Fruit fly (Drosophila melanogaster) whole organism, adult: ENCODE measurements around the gene CG6695.

Experiments used
- CG11617 ChIP-seq: fragments of 200-800 bp; sonication (Bioruptor generic); optimal IDR thresholded peaks from 2 replicates; lab custom pipeline; 2017; ENCODE audit warnings: mild to moderate bottlenecking, missing biosample characterization, missing genetic modification reagents, missing genetic modification characterization
- CG12768 ChIP-seq: fragments of 200-800 bp; sonication (Bioruptor generic); optimal IDR thresholded peaks from 2 replicates; lab custom pipeline; 2017; ENCODE audit warnings: missing biosample characterization, missing genetic modification characterization, mild to moderate bottlenecking, moderate library complexity, missing genetic modification reagents
- CG14711 ChIP-seq: fragments of 200-800 bp; sonication (Bioruptor generic); optimal IDR thresholded peaks from 2 replicates; lab custom pipeline; 2018; ENCODE audit warnings: missing biosample characterization, mild to moderate bottlenecking, missing genetic modification characterization, moderate library complexity
- CG1620 ChIP-seq: fragments of 200-800 bp; sonication (Bioruptor generic); optimal IDR thresholded peaks from 2 replicates; lab custom pipeline; 2016; ENCODE audit warnings: missing biosample characterization, missing genetic modification characterization
- CG33017 ChIP-seq: fragments of 200-800 bp; sonication (Bioruptor generic); optimal IDR thresholded peaks from 2 replicates; lab custom pipeline; 2018; ENCODE audit warnings: missing biosample characterization, mild to moderate bottlenecking, missing genetic modification characterization, moderate library complexity
- CG5204 ChIP-seq: fragments of 200-800 bp; sonication (Bioruptor generic); optimal IDR thresholded peaks from 2 replicates; lab custom pipeline; 2016; ENCODE audit warnings: missing biosample characterization, missing genetic modification characterization
- CG7045 ChIP-seq: fragments of 200-800 bp; sonication (Bioruptor generic); optimal IDR thresholded peaks from 2 replicates; lab custom pipeline; 2017; ENCODE audit warnings: missing biosample characterization, mild to moderate bottlenecking, missing genetic modification characterization
- CG7101 ChIP-seq: fragments of 200-800 bp; sonication (Bioruptor generic); optimal IDR thresholded peaks from 2 replicates; lab custom pipeline; 2018; ENCODE audit warnings: missing biosample characterization, mild to moderate bottlenecking, missing genetic modification characterization, moderate library complexity
- Clk ChIP-seq: fragments of 200-800 bp; sonication (Bioruptor generic); optimal IDR thresholded peaks from 2 replicates; lab custom pipeline; 2017; ENCODE audit warnings: missing biosample characterization, missing genetic modification characterization
- Crg-1 ChIP-seq: fragments of 200-800 bp; sonication (Bioruptor generic); optimal IDR thresholded peaks from 2 replicates; lab custom pipeline; 2016; ENCODE audit warnings: missing biosample characterization, missing genetic modification characterization
- Hr96 ChIP-seq: fragments of 200-800 bp; sonication (Bioruptor generic); optimal IDR thresholded peaks from 2 replicates; lab custom pipeline; 2016; ENCODE audit warnings: missing biosample characterization, missing genetic modification characterization
- Mnt ChIP-seq: fragments of 200-800 bp; sonication (Bioruptor generic); optimal IDR thresholded peaks from 2 replicates; lab custom pipeline; 2016; ENCODE audit warnings: missing biosample characterization, mild to moderate bottlenecking, missing genetic modification characterization
- bab1 ChIP-seq: fragments of 200-800 bp; sonication (Bioruptor generic); optimal IDR thresholded peaks from 3 replicates; lab custom pipeline; 2019; ENCODE audit warnings: missing biosample characterization, mild to moderate bottlenecking, missing genetic modification characterization, moderate library complexity
- cic ChIP-seq: fragments of 200-800 bp; sonication (Bioruptor generic); optimal IDR thresholded peaks from 2 replicates; lab custom pipeline; 2017; ENCODE audit warnings: missing biosample characterization, mild to moderate bottlenecking, missing genetic modification characterization, moderate library complexity
- cnc ChIP-seq, 2 experiments: fragments of >200 bp; optimal IDR thresholded peaks; 2 replicates each; lab custom pipeline; 2017
- kay ChIP-seq: fragments of 200-800 bp; sonication (Bioruptor generic); peaks from one replicate; lab custom pipeline; 2016; ENCODE audit warnings: missing biosample characterization, missing genetic modification characterization, borderline replicate concordance
- ovo ChIP-seq: fragments of 200-800 bp; sonication (Bioruptor generic); optimal IDR thresholded peaks from 2 replicates; lab custom pipeline; 2016; ENCODE audit warnings: missing biosample characterization, missing genetic modification characterization
- pad ChIP-seq: fragments of 200-800 bp; sonication (Bioruptor generic); optimal IDR thresholded peaks from 3 replicates; lab custom pipeline; 2017; ENCODE audit warnings: missing biosample characterization, missing genetic modification characterization, mild to moderate bottlenecking, moderate library complexity, missing genetic modification reagents
- tj ChIP-seq: fragments of 200-800 bp; sonication (Bioruptor generic); optimal IDR thresholded peaks from 3 replicates; lab custom pipeline; 2017; ENCODE audit warnings: missing biosample characterization, mild to moderate bottlenecking, missing genetic modification characterization, moderate library complexity
- toe ChIP-seq: fragments of 200-800 bp; sonication (Bioruptor generic); optimal IDR thresholded peaks from 2 replicates; lab custom pipeline; 2016; ENCODE audit warnings: missing biosample characterization, missing genetic modification characterization

The CG6695 gene

dm6 chr3R:24654770-24655322 lies at the start of gene CG6695, which contains the start of gene CG31125:
Gene CG6695 (plus strand): TSS chr3R:24655160.
Gene CG31125 (minus strand): TSS chr3R:24654820.
- no peak for TF ChIP-seq kay (GFP tag; lab: Kevin White, UChicago)
- TF ChIP-seq bab1 (GFP tag; lab: Kevin White, UChicago): peak; percentile 46
- peak; percentile 5 for TF ChIP-seq ovo (GFP tag; lab: Kevin White, UChicago)
- TF ChIP-seq Hr96 (GFP tag; lab: Kevin White, UChicago): no peak
- TF ChIP-seq CG1620 (GFP tag; lab: Kevin White, UChicago): peak; percentile 62
- peak; percentile 21 for TF ChIP-seq CG14711 (tag; lab: Kevin White, UChicago)
- TF ChIP-seq cnc (optimal IDR thresholded peaks at IDR 0.05; lab: Kevin White, UChicago): no peak
- TF ChIP-seq CG12768: no peak
- TF ChIP-seq pad (GFP tag; lab: Kevin White, UChicago): peak; percentile 20
- peak; percentile 13 for TF ChIP-seq CG7101 (tag; lab: Kevin White, UChicago)
- no peak for TF ChIP-seq cic
- peak; percentile 28 for TF ChIP-seq Mnt (GFP tag; lab: Kevin White, UChicago)
- no peak for TF ChIP-seq CG7045 (GFP tag; lab: Kevin White, UChicago)
- TF ChIP-seq Crg-1 (GFP tag; lab: Kevin White, UChicago): peak; percentile 53
- peak; percentile 58 for TF ChIP-seq CG11617 (GFP tag; lab: Kevin White, UChicago)
- no peak for TF ChIP-seq toe (GFP tag; lab: Kevin White, UChicago)
- TF ChIP-seq CG5204 (GFP tag; lab: Kevin White, UChicago): no peak
- no peak for TF ChIP-seq Clk (GFP tag; lab: Kevin White, UChicago)
- TF ChIP-seq tj (GFP tag; lab: Kevin White, UChicago): no peak
- TF ChIP-seq CG33017 (tag; lab: Kevin White, UChicago): no peak

- TF ChIP-seq Hr96 (GFP tag; lab: Kevin White, UChicago) (no peak), ovo (GFP tag; lab: Kevin White, UChicago) (no peak), cic (no peak), Crg-1 (GFP tag; lab: Kevin White, UChicago) (no peak), pad (GFP tag; lab: Kevin White, UChicago) (no peak), kay (GFP tag; lab: Kevin White, UChicago) (no peak), CG5204 (GFP tag; lab: Kevin White, UChicago) (no peak), CG7045 (GFP tag; lab: Kevin White, UChicago) (no peak)
Measured at dm6 chr3R:24606868-24607267, 48.1 kb upstream of the CG6695 start.

dm6 chr3R:24608316-24608715 lies 46.6 kb upstream of the CG6695 start:
- no peak for TF ChIP-seq cic
- peak; percentile 75 for TF ChIP-seq tj (GFP tag; lab: Kevin White, UChicago)
- TF ChIP-seq CG1620 (GFP tag; lab: Kevin White, UChicago): no peak

- no peak for TF ChIP-seq Mnt (GFP tag; lab: Kevin White, UChicago)
- peak; percentile 95 for TF ChIP-seq tj (GFP tag; lab: Kevin White, UChicago)
Measured at dm6 chr3R:24613819-24614706, 40.9 kb upstream of the CG6695 start.

- peak; percentile 67 for TF ChIP-seq tj (GFP tag; lab: Kevin White, UChicago)
- TF ChIP-seq CG5204 (GFP tag; lab: Kevin White, UChicago): no peak
Measured at dm6 chr3R:24614707-24615022, 40.3 kb upstream of the CG6695 start.

dm6 chr3R:24620569-24620968 lies 34.4 kb upstream of the CG6695 start:
- TF ChIP-seq CG12768 (no peak), cic (no peak), toe (GFP tag; lab: Kevin White, UChicago) (no peak), CG1620 (GFP tag; lab: Kevin White, UChicago) (no peak), pad (GFP tag; lab: Kevin White, UChicago) (no peak), Crg-1 (GFP tag; lab: Kevin White, UChicago) (no peak), CG7101 (tag; lab: Kevin White, UChicago) (no peak), ovo (GFP tag; lab: Kevin White, UChicago) (no peak), CG7045 (GFP tag; lab: Kevin White, UChicago) (no peak), CG33017 (tag; lab: Kevin White, UChicago) (no peak), kay (GFP tag; lab: Kevin White, UChicago) (no peak), Mnt (GFP tag; lab: Kevin White, UChicago) (no peak)

dm6 chr3R:24625517-24625925 lies 29.4 kb upstream of the CG6695 start, which contains the start of the genes Syx18 and atl:
Gene Syx18 (minus strand): TSS chr3R:24625562.
Gene atl (plus strand): TSS chr3R:24625671.
- TF ChIP-seq Clk (GFP tag; lab: Kevin White, UChicago): no peak
- TF ChIP-seq tj (GFP tag; lab: Kevin White, UChicago): no peak
- TF ChIP-seq CG33017 (tag; lab: Kevin White, UChicago): no peak
- TF ChIP-seq Mnt (GFP tag; lab: Kevin White, UChicago): peak; percentile 41
- no peak for TF ChIP-seq toe (GFP tag; lab: Kevin White, UChicago)
- no peak for TF ChIP-seq ovo (GFP tag; lab: Kevin White, UChicago)
- TF ChIP-seq CG7045 (GFP tag; lab: Kevin White, UChicago): no peak
- TF ChIP-seq bab1 (GFP tag; lab: Kevin White, UChicago): peak; percentile 85
- peak; percentile 67 for TF ChIP-seq CG1620 (GFP tag; lab: Kevin White, UChicago)
- peak; percentile 36 for TF ChIP-seq Crg-1 (GFP tag; lab: Kevin White, UChicago)
- TF ChIP-seq pad (GFP tag; lab: Kevin White, UChicago): peak; percentile 26
- TF ChIP-seq CG14711 (tag; lab: Kevin White, UChicago): peak; percentile 56
- TF ChIP-seq CG7101 (tag; lab: Kevin White, UChicago): peak; percentile 28
- TF ChIP-seq Hr96 (GFP tag; lab: Kevin White, UChicago): no peak
- TF ChIP-seq kay (GFP tag; lab: Kevin White, UChicago): no peak
- TF ChIP-seq cic: peak; percentile 38
- TF ChIP-seq CG12768: no peak
- no peak for TF ChIP-seq CG11617 (GFP tag; lab: Kevin White, UChicago)
- TF ChIP-seq CG5204 (GFP tag; lab: Kevin White, UChicago): no peak
- no peak for TF ChIP-seq cnc (optimal IDR thresholded peaks at IDR 0.05; lab: Kevin White, UChicago)
